Fruit fly (Drosophila melanogaster): ENCODE results near the gene htl.
A peak's percentile ranks its signal among the peaks of the same experiment; 100 is the strongest.

The htl gene

dm6 chr3R:18052799-18053586, at the start of gene htl:
Gene htl, minus strand, starts transcription at chr3R:18052984.
- peak; percentile 16 for TF ChIP-seq Eip78C (GFP tag)
- TF ChIP-seq cyc (GFP tag; optimal IDR thresholded peaks at IDR 0.05): no peak
- TF ChIP-seq Hr38 (GFP tag; optimal IDR thresholded peaks at IDR 0.05): no peak
- TF ChIP-seq CG3032 (tag; optimal IDR thresholded peaks at IDR 0.05): no peak
- no peak for TF ChIP-seq eg (GFP tag; IDR thresholded peaks at IDR 0.05)
- TF ChIP-seq CG11762 (GFP tag; optimal IDR thresholded peaks at IDR 0.05; ENCODE audit: insufficient read depth): no peak
- no peak for TF ChIP-seq Sox14 (GFP tag; optimal IDR thresholded peaks at IDR 0.05)
- TF ChIP-seq CG6163 (GFP tag; IDR thresholded peaks at IDR 0.05): 0 out of 3 replicates have a peak, but pooled peaks have one; percentile 10
- no peak for TF ChIP-seq ss (GFP tag; optimal IDR thresholded peaks at IDR 0.05)
- no peak for TF ChIP-seq CG6276 (GFP tag; optimal IDR thresholded peaks at IDR 0.05)
- peak; percentile 68 for TF ChIP-seq vri (GFP tag; optimal IDR thresholded peaks at IDR 0.05)
- TF ChIP-seq Gug (GFP tag; IDR thresholded peaks at IDR 0.05): no peak
- TF ChIP-seq net (GFP tag; optimal IDR thresholded peaks at IDR 0.05): no peak
- TF ChIP-seq CG6808 (GFP tag; optimal IDR thresholded peaks at IDR 0.05): no peak
- no peak for TF ChIP-seq Blimp-1 (GFP tag; optimal IDR thresholded peaks at IDR 0.05)
- peak; percentile 62 for TF ChIP-seq svp (GFP tag)
- no peak for TF ChIP-seq CG9139 (GFP tag; optimal IDR thresholded peaks at IDR 0.05)
- peak; percentile 92 for TF ChIP-seq dsx (GFP tag; optimal IDR thresholded peaks at IDR 0.05; ENCODE audit: poor library complexity, severe bottlenecking)
- no peak for TF ChIP-seq CG8632 (GFP tag; optimal IDR thresholded peaks at IDR 0.05)

DNA sequence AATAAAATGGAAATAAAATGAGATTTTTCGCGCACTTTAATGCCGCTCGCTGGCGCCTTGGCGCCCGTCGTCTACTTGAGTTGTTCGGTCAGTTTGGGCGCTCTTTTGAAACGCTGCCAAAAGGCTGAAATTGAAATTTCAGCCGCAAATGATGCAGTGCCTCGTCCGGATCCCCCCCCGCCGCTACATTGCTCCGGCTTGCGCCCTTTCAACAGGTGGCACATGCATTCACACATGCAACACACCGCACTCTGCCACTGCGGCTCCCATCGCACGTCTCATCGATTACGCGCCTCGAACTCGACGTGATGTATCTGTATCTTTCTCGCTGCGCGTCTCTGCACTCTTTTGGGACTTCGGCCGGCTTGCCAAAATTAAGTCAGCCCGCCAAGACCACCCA, 44.7 kb upstream of the htl start:
- TF ChIP-seq fd59A (GFP tag; optimal IDR thresholded peaks at IDR 0.05): no peak
- TF ChIP-seq net (GFP tag; optimal IDR thresholded peaks at IDR 0.05): peak; percentile 77
- peak; percentile 14 for TF ChIP-seq svp (GFP tag)
- TF ChIP-seq CG6163 (GFP tag; IDR thresholded peaks at IDR 0.05): no peak
- no peak for TF ChIP-seq Gug (GFP tag; IDR thresholded peaks at IDR 0.05)
- no peak for TF ChIP-seq salr (GFP tag; optimal IDR thresholded peaks at IDR 0.05)
- no peak for TF ChIP-seq Smox (GFP tag; optimal IDR thresholded peaks at IDR 0.05)
- no peak for TF ChIP-seq CG11762 (GFP tag; optimal IDR thresholded peaks at IDR 0.05; ENCODE audit: insufficient read depth)
- TF ChIP-seq CG11294 (GFP tag; IDR thresholded peaks at IDR 0.05): no peak
- no peak for TF ChIP-seq esn (GFP tag; optimal IDR thresholded peaks at IDR 0.05)
- no peak for TF ChIP-seq CG3919 (GFP tag; optimal IDR thresholded peaks at IDR 0.05)
- no peak for TF ChIP-seq eg (GFP tag; IDR thresholded peaks at IDR 0.05)
- TF ChIP-seq Eip78C (GFP tag): no peak
- TF ChIP-seq Sox15 (GFP tag; optimal IDR thresholded peaks at IDR 0.05): no peak

DNA sequence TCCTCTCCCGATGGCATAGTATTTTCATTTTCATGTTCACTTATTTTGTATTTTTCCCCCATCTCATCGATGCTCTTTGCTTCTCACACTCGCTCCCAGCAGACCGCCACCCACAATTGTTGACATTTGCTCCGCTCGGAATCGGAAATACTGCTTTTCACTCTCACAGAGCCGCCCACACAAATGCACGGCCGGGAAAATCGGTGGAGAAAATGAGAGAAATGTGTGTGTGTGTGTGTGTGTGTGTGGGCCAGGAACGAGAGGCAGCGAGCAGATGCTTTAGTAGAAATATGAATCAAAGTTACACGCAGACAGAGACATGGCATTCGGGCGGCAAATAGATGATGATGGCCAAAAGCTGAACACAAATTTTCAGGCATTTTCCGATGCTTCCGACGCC, 41.9 kb upstream of the htl start:
- TF ChIP-seq CG3032 (tag; optimal IDR thresholded peaks at IDR 0.05) (no peak), OdsH (GFP tag; optimal IDR thresholded peaks at IDR 0.05) (no peak), acj6 (GFP tag; optimal IDR thresholded peaks at IDR 0.05) (no peak), CG6808 (GFP tag; optimal IDR thresholded peaks at IDR 0.05) (no peak), CG11762 (GFP tag; optimal IDR thresholded peaks at IDR 0.05; ENCODE audit: insufficient read depth) (no peak), CG1621 (tag; optimal IDR thresholded peaks at IDR 0.05) (no peak), CG7368 (GFP tag; optimal IDR thresholded peaks at IDR 0.05) (no peak), vri (GFP tag; optimal IDR thresholded peaks at IDR 0.05) (no peak), Hr39 (GFP tag; optimal IDR thresholded peaks at IDR 0.05) (no peak), spab (GFP tag; optimal IDR thresholded peaks at IDR 0.05) (no peak), CG34406 (GFP tag; optimal IDR thresholded peaks at IDR 0.05) (no peak), achi (GFP tag; optimal IDR thresholded peaks at IDR 0.05) (no peak), svp (GFP tag) (no peak), Sox14 (GFP tag; optimal IDR thresholded peaks at IDR 0.05) (no peak), CG6276 (GFP tag; optimal IDR thresholded peaks at IDR 0.05) (no peak)

Measured in whole organism, prepupa.